Fruit fly (Drosophila melanogaster) S2 (cell line): ENCODE measurements around the gene CG5556.

Experiments
- CG8478 ChIP-seq: fragments of >200 bp; optimal IDR thresholded peaks from 2 replicates; lab custom pipeline; 2018
- CTCF ChIP-seq, 2 experiments: fragments of >200 bp; optimal IDR thresholded peaks; 2 replicates each; lab custom pipeline; 2018

DNA sequence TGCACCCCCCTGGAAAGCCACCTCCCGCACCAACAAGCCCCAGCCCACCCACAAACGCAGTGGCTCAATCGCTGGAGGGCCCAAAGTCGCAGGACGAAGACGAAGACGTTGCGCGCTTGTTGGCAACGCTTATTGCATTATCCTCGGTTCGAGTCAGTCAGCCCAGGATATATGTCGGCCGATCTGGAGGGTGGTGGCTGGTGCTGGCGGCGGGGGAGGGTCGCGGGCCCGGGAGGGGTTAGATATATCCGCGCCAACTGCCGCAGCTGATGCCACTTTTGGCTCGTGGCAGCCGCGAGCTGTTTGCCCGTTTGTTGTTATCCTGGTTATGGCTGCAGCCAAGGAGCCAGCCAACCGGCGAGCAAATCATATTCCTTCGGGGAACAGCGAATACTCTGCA lies 12.4 kb upstream of the CG5556 start:
- TF ChIP-seq CG8478 (lab: Kevin White, UChicago) = no peak
- TF ChIP-seq CTCF (optimal IDR thresholded peaks at IDR 0.05; lab: Kevin White, UChicago) = no peak
